Worm (Caenorhabditis elegans) whole organism, mixed stage, embryonic: Measurements from ENCODE around the gene catp-4.

Experiments used
- bed-3 ChIP-seq: fragments of 200-800 bp; sonication (Bioruptor generic); optimal IDR thresholded peaks from 3 replicates; lab custom pipeline; 2018; ENCODE audit warnings: mild to moderate bottlenecking, missing genetic modification characterization, moderate library complexity, missing compliant biosample characterization
- blmp-1 ChIP-seq: fragments of 150-350 bp; optimal IDR thresholded peaks from 2 replicates; lab custom pipeline; 2014; ENCODE audit warnings: missing biosample characterization, missing genetic modification characterization
- ceh-39 ChIP-seq: fragments of 150-350 bp; optimal IDR thresholded peaks from 2 replicates; lab custom pipeline; 2014; ENCODE audit warnings: missing biosample characterization, missing genetic modification characterization
- ceh-83 ChIP-seq: fragments of 200-800 bp; sonication (Bioruptor generic); optimal IDR thresholded peaks from 2 replicates; lab custom pipeline; 2018; ENCODE audit warnings: mild to moderate bottlenecking, missing genetic modification characterization, missing compliant biosample characterization
- ces-1 ChIP-seq: fragments of 150-350 bp; optimal IDR thresholded peaks from 2 replicates; lab custom pipeline; 2014; ENCODE audit warnings: missing biosample characterization, missing genetic modification reagents, missing genetic modification characterization
- drap-1 ChIP-seq: fragments of 200-800 bp; sonication (Bioruptor generic); optimal IDR thresholded peaks from 3 replicates; lab custom pipeline; 2018; ENCODE audit warnings: mild to moderate bottlenecking, missing genetic modification characterization, missing compliant biosample characterization
- flh-1 ChIP-seq: fragments of 200-800 bp; sonication (Bioruptor generic); optimal IDR thresholded peaks from 2 replicates; lab custom pipeline; 2018; ENCODE audit warnings: mild to moderate bottlenecking, missing genetic modification characterization, moderate library complexity, missing compliant biosample characterization
- ham-2 ChIP-seq: fragments of 200-800 bp; sonication (Bioruptor generic); optimal IDR thresholded peaks from 2 replicates; lab custom pipeline; 2018; ENCODE audit warnings: mild to moderate bottlenecking, missing genetic modification characterization, missing compliant biosample characterization
- hlh-1 ChIP-seq: fragments of 150-350 bp; optimal IDR thresholded peaks from 2 replicates; lab custom pipeline; 2014; ENCODE audit warnings: missing biosample characterization, missing genetic modification reagents, missing genetic modification characterization
- lin-13 ChIP-seq: fragments of 150-350 bp; optimal IDR thresholded peaks from 2 replicates; lab custom pipeline; 2014; ENCODE audit warnings: missing biosample characterization, missing genetic modification characterization
- lin-32 ChIP-seq: fragments of 200-800 bp; sonication (Bioruptor generic); optimal IDR thresholded peaks from 2 replicates; lab custom pipeline; 2018; ENCODE audit warnings: mild to moderate bottlenecking, missing genetic modification characterization, missing compliant biosample characterization
- lsy-2 ChIP-seq: fragments of 150-350 bp; optimal IDR thresholded peaks from 2 replicates; lab custom pipeline; 2014; ENCODE audit warnings: missing biosample characterization, missing genetic modification characterization
- mab-5 ChIP-seq: fragments of 150-350 bp; optimal IDR thresholded peaks from 2 replicates; lab custom pipeline; 2014; ENCODE audit warnings: missing biosample characterization, missing genetic modification characterization
- mep-1 ChIP-seq: fragments of 150-350 bp; optimal IDR thresholded peaks from 2 replicates; lab custom pipeline; 2017; ENCODE audit warnings: missing biosample characterization, missing genetic modification reagents, missing genetic modification characterization, inconsistent platforms
- mls-2 ChIP-seq: sonication (generic microtip); optimal IDR thresholded peaks from 2 replicates; lab custom pipeline; 2016; ENCODE audit warnings: mild to moderate bottlenecking, missing genetic modification characterization, moderate library complexity, missing compliant biosample characterization
- nhr-12 ChIP-seq: fragments of 150-350 bp; optimal IDR thresholded peaks from 2 replicates; lab custom pipeline; 2014; ENCODE audit warnings: missing biosample characterization, missing genetic modification characterization
- nhr-237 ChIP-seq: fragments of 150-350 bp; optimal IDR thresholded peaks from 2 replicates; lab custom pipeline; 2014; ENCODE audit warnings: missing biosample characterization, missing genetic modification characterization
- nhr-28 ChIP-seq: fragments of 150-350 bp; optimal IDR thresholded peaks from 2 replicates; lab custom pipeline; 2014; ENCODE audit warnings: missing biosample characterization, missing genetic modification characterization
- nhr-76 ChIP-seq: sonication (generic microtip); optimal IDR thresholded peaks from 2 replicates; lab custom pipeline; 2017; ENCODE audit warnings: missing biosample characterization, missing genetic modification characterization
- pha-4 ChIP-seq: fragments of 150-350 bp; optimal IDR thresholded peaks from 2 replicates; lab custom pipeline; 2018; ENCODE audit warnings: missing biosample characterization, missing genetic modification reagents, missing genetic modification characterization
- sem-2 ChIP-seq: fragments of 200-800 bp; sonication (Bioruptor generic); optimal IDR thresholded peaks from 2 replicates; lab custom pipeline; 2018; ENCODE audit warnings: mild to moderate bottlenecking, missing genetic modification characterization, missing compliant biosample characterization
- snpc-4 ChIP-seq: fragments of 150-350 bp; optimal IDR thresholded peaks from 2 replicates; lab custom pipeline; 2014; ENCODE audit warnings: missing biosample characterization, missing genetic modification characterization
- tbx-8 ChIP-seq: fragments of 200-800 bp; sonication (Bioruptor generic); optimal IDR thresholded peaks from 2 replicates; lab custom pipeline; 2018; ENCODE audit warnings: mild to moderate bottlenecking, missing genetic modification characterization, moderate library complexity, missing compliant biosample characterization
- unc-120 ChIP-seq: sonication (generic microtip); optimal IDR thresholded peaks from 2 replicates; lab custom pipeline; 2017; ENCODE audit warnings: missing genetic modification characterization, missing compliant biosample characterization; ENCODE audit not compliant: poor library complexity, severe bottlenecking
- unc-39 ChIP-seq: fragments of 150-350 bp; optimal IDR thresholded peaks from 2 replicates; lab custom pipeline; 2014; ENCODE audit warnings: missing biosample characterization, missing genetic modification characterization
- unc-62 ChIP-seq: fragments of 150-350 bp; optimal IDR thresholded peaks from 2 replicates; lab custom pipeline; 2014; ENCODE audit warnings: missing biosample characterization, missing genetic modification reagents, missing genetic modification characterization
- zip-8 ChIP-seq: fragments of 150-350 bp; optimal IDR thresholded peaks from 2 replicates; lab custom pipeline; 2014; ENCODE audit warnings: missing biosample characterization, missing genetic modification characterization
- ztf-11 ChIP-seq: fragments of 150-350 bp; optimal IDR thresholded peaks from 2 replicates; lab custom pipeline; 2014; ENCODE audit warnings: missing biosample characterization, missing genetic modification characterization

The catp-4 gene

DNA sequence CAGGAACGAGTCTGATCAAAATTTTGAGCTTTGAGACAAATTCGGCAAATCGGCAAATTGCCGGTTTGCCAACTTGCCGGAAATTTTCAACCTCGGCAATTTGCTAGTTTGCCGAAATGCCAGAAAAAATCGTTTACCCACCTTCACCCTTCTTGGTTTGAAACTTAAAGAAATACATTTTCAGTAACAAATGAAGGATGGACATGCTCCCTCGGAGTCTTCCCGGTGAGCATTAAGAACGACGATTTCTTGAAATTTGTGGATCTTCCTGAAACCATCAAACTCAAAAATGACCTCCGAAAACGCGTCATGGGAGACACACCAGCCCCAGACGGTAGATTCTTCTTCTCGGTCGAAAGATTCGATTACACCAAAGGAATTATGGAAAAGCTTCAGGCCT, 9.4 kb downstream of the catp-4 start:
- TF ChIP-seq mab-5 (tag; lab: Kevin White, UChicago) = no peak
- TF ChIP-seq ces-1 = no peak
- no peak for TF ChIP-seq pha-4 (tag; lab: Kevin White, UChicago)
- TF ChIP-seq snpc-4 (tag; lab: Kevin White, UChicago) = no peak
- no peak for TF ChIP-seq ceh-83
- TF ChIP-seq tbx-8 = no peak
- no peak for TF ChIP-seq flh-1

- TF ChIP-seq mab-5 (tag; lab: Kevin White, UChicago) (no peak), tbx-8 (no peak), bed-3 (no peak), nhr-12 (no peak), mep-1 (tag; lab: Kevin White, UChicago) (no peak), hlh-1 (tag; lab: Kevin White, UChicago) (no peak), unc-120 (tag; lab: Kevin White, UChicago) (no peak), drap-1 (GFP tag; lab: Kevin White, UChicago) (no peak), ceh-83 (no peak), blmp-1 (tag; lab: Kevin White, UChicago) (no peak), lin-32 (GFP tag; lab: Kevin White, UChicago) (no peak), ham-2 (GFP tag; lab: Kevin White, UChicago) (no peak), zip-8 (no peak), snpc-4 (tag; lab: Kevin White, UChicago) (no peak), ces-1 (no peak), unc-39 (tag; lab: Kevin White, UChicago) (no peak), nhr-76 (tag; lab: Kevin White, UChicago) (no peak), nhr-237 (no peak), ztf-11 (tag; lab: Kevin White, UChicago) (no peak)
These were observed 10.9 kb downstream of the catp-4 start for ce11 chrII:14604261-14604660.

ce11 chrII:14605026-14605425, 11.6 kb downstream of the catp-4 start:
- TF ChIP-seq drap-1 (GFP tag; lab: Kevin White, UChicago) = no peak
- TF ChIP-seq, all 35 proteins: peak for 0

DNA sequence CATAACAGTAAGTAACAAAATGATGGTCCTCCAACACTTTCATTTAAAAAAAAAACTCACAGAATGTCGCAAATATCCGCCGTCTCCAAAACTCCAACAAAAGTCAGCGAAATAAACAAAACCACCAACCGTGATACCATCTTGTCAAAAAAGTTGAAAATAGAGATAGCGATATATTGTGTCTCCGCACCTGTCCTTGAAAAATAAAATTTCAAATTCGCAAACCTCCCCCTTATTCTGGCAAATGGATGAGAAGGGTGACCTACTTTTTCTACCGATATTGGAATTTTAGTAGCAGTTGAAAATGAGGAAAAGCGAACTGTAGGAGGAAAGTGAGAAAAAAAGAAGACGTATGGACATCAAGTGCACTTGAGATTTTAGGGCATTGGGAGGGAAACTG, 12.1 kb downstream of the catp-4 start, which contains the start of gene F19H8.2:
F19H8.2 (minus strand) TSS at position 391 of the 400 bp plus-strand sequence.
- TF ChIP-seq tbx-8 (no peak), nhr-28 (no peak), unc-39 (tag; lab: Kevin White, UChicago) (no peak), unc-62 (no peak), mab-5 (tag; lab: Kevin White, UChicago) (no peak), mep-1 (tag; lab: Kevin White, UChicago) (no peak), pha-4 (tag; lab: Kevin White, UChicago) (no peak)

- TF ChIP-seq sem-2 (GFP tag; lab: Kevin White, UChicago) = no peak
- TF ChIP-seq ham-2 (GFP tag; lab: Kevin White, UChicago) = no peak
- no peak for TF ChIP-seq ceh-39 (tag; lab: Kevin White, UChicago)
- TF ChIP-seq hlh-1 (tag; lab: Kevin White, UChicago) = no peak
- TF ChIP-seq mls-2 (tag; lab: Kevin White, UChicago) = no peak
These were observed 12.8 kb downstream of the catp-4 start, which contains the start of gene arl-3 for ce11 chrII:14606172-14606571. Gene arl-3, plus strand, starts transcription at chrII:14606472.

DNA sequence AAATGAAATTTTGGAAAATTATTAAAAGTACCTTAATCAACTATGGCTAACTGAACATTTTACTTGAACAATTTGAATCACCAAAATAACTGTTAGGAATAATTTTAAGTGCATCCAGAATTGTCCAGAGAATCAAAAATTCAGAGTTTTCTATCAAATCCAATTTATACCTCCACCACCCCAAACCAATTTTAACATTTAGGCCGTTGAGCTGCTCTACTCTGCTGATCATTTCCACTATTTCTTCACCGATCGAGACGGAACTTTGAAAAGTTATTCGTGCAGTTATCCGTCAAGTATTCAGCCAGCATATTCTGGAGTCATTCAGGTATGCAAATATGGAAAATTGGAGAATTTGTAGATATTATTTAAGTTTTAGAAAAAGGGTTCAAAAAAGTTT, 15.1 kb downstream of the catp-4 start:
- TF ChIP-seq unc-39 (tag; lab: Kevin White, UChicago) = no peak

DNA sequence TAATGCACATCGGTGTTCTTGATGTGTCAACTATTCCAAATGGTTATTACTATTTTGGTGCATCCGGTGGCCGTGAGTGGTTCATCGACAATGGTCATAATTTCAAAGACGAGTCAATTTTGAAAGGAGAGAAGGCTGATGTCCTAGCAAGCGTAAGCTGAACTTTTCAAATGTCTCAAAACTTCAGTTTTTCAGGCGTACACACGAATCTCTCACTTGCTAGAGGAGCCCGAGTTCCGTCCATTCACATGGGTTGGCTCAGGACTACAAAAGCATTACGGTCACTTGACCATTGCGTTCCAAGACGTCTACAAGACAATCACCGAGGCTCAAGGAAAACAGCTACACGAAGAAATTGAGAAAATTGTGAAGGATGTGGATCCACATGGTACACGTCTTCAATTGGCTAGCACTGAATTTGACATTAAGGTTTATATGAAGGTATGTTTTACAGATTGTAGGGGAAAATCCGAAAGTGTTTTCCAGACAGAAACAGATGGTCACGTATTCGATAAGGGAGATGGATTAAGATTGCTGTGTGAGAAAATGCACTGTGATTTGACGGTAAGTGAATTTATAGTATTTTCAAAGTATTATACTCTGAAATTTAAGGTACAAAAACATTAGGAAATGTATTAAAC, 16.0 kb downstream of the catp-4 start:
- TF ChIP-seq flh-1 (no peak), zip-8 (no peak), lsy-2 (tag; lab: Kevin White, UChicago) (no peak), lin-13 (no peak)
